Fruit fly (Drosophila melanogaster) whole organism, adult: ENCODE data around the gene nAChRalpha2.

Experiments
- CG12768 ChIP-seq: fragments of 200-800 bp; sonication (Bioruptor generic); optimal IDR thresholded peaks from 2 replicates; lab custom pipeline; 2017; ENCODE audit warnings: missing biosample characterization, missing genetic modification characterization, mild to moderate bottlenecking, moderate library complexity, missing genetic modification reagents
- CG14711 ChIP-seq: fragments of 200-800 bp; sonication (Bioruptor generic); optimal IDR thresholded peaks from 2 replicates; lab custom pipeline; 2018; ENCODE audit warnings: missing biosample characterization, mild to moderate bottlenecking, missing genetic modification characterization, moderate library complexity
- CG1620 ChIP-seq: fragments of 200-800 bp; sonication (Bioruptor generic); optimal IDR thresholded peaks from 2 replicates; lab custom pipeline; 2016; ENCODE audit warnings: missing biosample characterization, missing genetic modification characterization
- CG33017 ChIP-seq: fragments of 200-800 bp; sonication (Bioruptor generic); optimal IDR thresholded peaks from 2 replicates; lab custom pipeline; 2018; ENCODE audit warnings: missing biosample characterization, mild to moderate bottlenecking, missing genetic modification characterization, moderate library complexity
- CG7045 ChIP-seq: fragments of 200-800 bp; sonication (Bioruptor generic); optimal IDR thresholded peaks from 2 replicates; lab custom pipeline; 2017; ENCODE audit warnings: missing biosample characterization, mild to moderate bottlenecking, missing genetic modification characterization
- CG7101 ChIP-seq: fragments of 200-800 bp; sonication (Bioruptor generic); optimal IDR thresholded peaks from 2 replicates; lab custom pipeline; 2018; ENCODE audit warnings: missing biosample characterization, mild to moderate bottlenecking, missing genetic modification characterization, moderate library complexity
- Clk ChIP-seq: fragments of 200-800 bp; sonication (Bioruptor generic); optimal IDR thresholded peaks from 2 replicates; lab custom pipeline; 2017; ENCODE audit warnings: missing biosample characterization, missing genetic modification characterization
- Crg-1 ChIP-seq: fragments of 200-800 bp; sonication (Bioruptor generic); optimal IDR thresholded peaks from 2 replicates; lab custom pipeline; 2016; ENCODE audit warnings: missing biosample characterization, missing genetic modification characterization
- Hr96 ChIP-seq: fragments of 200-800 bp; sonication (Bioruptor generic); optimal IDR thresholded peaks from 2 replicates; lab custom pipeline; 2016; ENCODE audit warnings: missing biosample characterization, missing genetic modification characterization
- Mnt ChIP-seq: fragments of 200-800 bp; sonication (Bioruptor generic); optimal IDR thresholded peaks from 2 replicates; lab custom pipeline; 2016; ENCODE audit warnings: missing biosample characterization, mild to moderate bottlenecking, missing genetic modification characterization
- cnc ChIP-seq, 2 experiments: fragments of >200 bp; optimal IDR thresholded peaks; 2 replicates each; lab custom pipeline; 2017
- kay ChIP-seq: fragments of 200-800 bp; sonication (Bioruptor generic); peaks from one replicate; lab custom pipeline; 2016; ENCODE audit warnings: missing biosample characterization, missing genetic modification characterization, borderline replicate concordance
- tj ChIP-seq: fragments of 200-800 bp; sonication (Bioruptor generic); optimal IDR thresholded peaks from 3 replicates; lab custom pipeline; 2017; ENCODE audit warnings: missing biosample characterization, mild to moderate bottlenecking, missing genetic modification characterization, moderate library complexity
- toe ChIP-seq: fragments of 200-800 bp; sonication (Bioruptor generic); optimal IDR thresholded peaks from 2 replicates; lab custom pipeline; 2016; ENCODE audit warnings: missing biosample characterization, missing genetic modification characterization

DNA sequence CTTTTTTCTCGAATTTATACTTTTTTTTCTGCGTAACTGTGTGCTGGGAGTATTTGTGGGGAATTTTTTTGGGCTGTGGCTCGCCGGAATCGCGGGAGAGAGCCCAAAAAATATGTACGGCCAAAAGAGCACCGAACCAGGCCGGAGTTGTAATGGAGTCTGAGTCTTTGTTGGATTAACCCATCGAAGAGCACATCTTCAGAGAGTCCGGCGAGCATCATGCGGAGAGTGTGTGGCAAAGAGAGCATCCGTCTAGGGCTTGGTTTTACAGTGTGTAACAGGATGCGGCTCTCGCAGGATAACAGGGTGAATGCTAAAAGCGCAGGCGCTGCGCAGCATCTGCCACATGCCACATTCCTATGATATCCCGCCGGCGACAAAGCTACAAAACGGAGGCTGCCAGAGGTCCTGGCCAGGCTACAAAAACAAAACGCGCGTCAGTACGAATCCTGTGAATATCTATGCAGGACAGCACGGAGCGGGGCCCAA lies at the start of gene nAChRalpha2:
- TF ChIP-seq CG7045 (GFP tag; lab: Kevin White, UChicago) (no peak), Mnt (GFP tag; lab: Kevin White, UChicago) (no peak), cnc (optimal IDR thresholded peaks at IDR 0.05; lab: Kevin White, UChicago) (no peak), CG14711 (tag; lab: Kevin White, UChicago) (no peak), Crg-1 (no peak), kay (GFP tag; lab: Kevin White, UChicago) (no peak), Hr96 (no peak), CG7101 (no peak), CG33017 (tag; lab: Kevin White, UChicago) (no peak), toe (GFP tag; lab: Kevin White, UChicago) (no peak), CG12768 (GFP tag; lab: Kevin White, UChicago) (no peak), CG1620 (GFP tag; lab: Kevin White, UChicago) (no peak), Clk (GFP tag; lab: Kevin White, UChicago) (no peak), tj (GFP tag; lab: Kevin White, UChicago) (no peak)
